Worm (Caenorhabditis elegans): ENCODE results near the gene lgc-12.

Gene lgc-12

ce11 chrIII:7572781-7573400 lies 10.9 kb downstream of the lgc-12 start, which contains the start of the genes rpl-9 and lpd-7 (continued):
- TF ChIP-seq Y5F2A.4 (GFP tag; optimal IDR thresholded peaks at IDR 0.05) (no peak), D1046.2 (GFP tag; IDR thresholded peaks at IDR 0.05) (no peak), egl-27 (tag; optimal IDR thresholded peaks at IDR 0.05) (no peak), lin-39 (tag; optimal IDR thresholded peaks at IDR 0.05) (no peak)

- TF ChIP-seq lsy-2 (tag; optimal IDR thresholded peaks at IDR 0.05) (peak in 1 of 2 experiments; percentile 23), dmd-8 (GFP tag; IDR thresholded peaks at IDR 0.05) (no peak), mdl-1 (tag; optimal IDR thresholded peaks at IDR 0.05) (peak in 1 of 2 experiments; percentile 3)
Measured at ce11 chrIII:7579324-7579723, 17.4 kb downstream of the lgc-12 start, which contains the start of gene mfsd-6. TSS of gene mfsd-6 (minus strand) at chrIII:7579411.

DNA sequence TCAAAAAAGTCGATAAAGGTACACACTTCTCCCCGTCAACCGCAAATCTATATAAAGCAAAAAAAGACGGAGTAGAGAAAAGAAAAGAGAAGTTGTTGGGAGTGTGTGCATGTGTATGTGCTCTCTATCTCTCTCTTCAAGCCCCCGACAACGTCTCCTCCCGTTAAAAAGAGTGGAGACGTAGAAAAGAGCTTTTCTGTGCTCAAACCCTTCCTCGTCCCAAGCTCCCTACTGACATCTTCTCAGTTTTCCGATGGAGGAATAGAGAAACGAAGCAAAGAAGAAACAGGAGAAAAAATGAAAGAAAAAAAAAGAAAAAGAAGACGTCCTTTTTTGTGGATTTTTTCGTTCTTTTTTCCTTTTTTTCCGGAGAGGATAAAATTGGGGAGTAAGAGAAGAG lies 18.6 kb downstream of the lgc-12 start:
- TF ChIP-seq skn-1 (tag; optimal IDR thresholded peaks at IDR 0.05) (no peak), mep-1 (tag; optimal IDR thresholded peaks at IDR 0.05) (peak; percentile 62), lim-7 (GFP tag; IDR thresholded peaks at IDR 0.05) (no peak), dmd-6 (GFP tag; IDR thresholded peaks at IDR 0.05) (no peak), vab-7 (GFP tag; IDR thresholded peaks at IDR 0.05) (no peak), sdz-12 (GFP tag; optimal IDR thresholded peaks at IDR 0.05) (no peak), nhr-10 (tag; optimal IDR thresholded peaks at IDR 0.05) (no peak), mes-2 (tag; optimal IDR thresholded peaks at IDR 0.05; ENCODE audit: poor library complexity, severe bottlenecking) (peak; percentile 3), hlh-30 (tag; optimal IDR thresholded peaks at IDR 0.05; ENCODE audit: insufficient read depth) (peak; percentile 8), F37D6.2 (tag; optimal IDR thresholded peaks at IDR 0.05) (no peak), fkh-10 (GFP tag; optimal IDR thresholded peaks at IDR 0.05) (peak; percentile 18), ztf-7 (tag; optimal IDR thresholded peaks at IDR 0.05) (no peak), nhr-6 (tag; optimal IDR thresholded peaks at IDR 0.05) (no peak), zip-11 (GFP tag; IDR thresholded peaks at IDR 0.05) (no peak), ztf-11 (tag; optimal IDR thresholded peaks at IDR 0.05) (no peak), cey-2 (tag; optimal IDR thresholded peaks at IDR 0.05; ENCODE audit: borderline replicate concordance, insufficient read depth) (no peak), egl-27 (tag; optimal IDR thresholded peaks at IDR 0.05) (no peak), ceh-28 (tag; optimal IDR thresholded peaks at IDR 0.05) (no peak), lir-3 (tag; optimal IDR thresholded peaks at IDR 0.05) (no peak), T26A8.4 (GFP tag; IDR thresholded peaks at IDR 0.05) (no peak), mxl-2 (GFP tag; conservative IDR thresholded peaks at IDR 0.05) (no peak), daf-16 (GFP tag; optimal IDR thresholded peaks at IDR 0.05) (no peak), daf-16 (tag; optimal IDR thresholded peaks at IDR 0.05) (no peak), lsy-2 (tag; optimal IDR thresholded peaks at IDR 0.05) (peak; percentile 26 to 66), ceh-20 (GFP tag; IDR thresholded peaks at IDR 0.05) (no peak), lin-13 (GFP tag; optimal IDR thresholded peaks at IDR 0.05) (no peak), F10B5.3 (tag; optimal IDR thresholded peaks at IDR 0.05) (no peak), nhr-11 (tag; optimal IDR thresholded peaks at IDR 0.05) (no peak), unc-39 (tag; optimal IDR thresholded peaks at IDR 0.05) (no peak), pqm-1 (tag; optimal IDR thresholded peaks at IDR 0.05) (no peak), lin-15B (tag; optimal IDR thresholded peaks at IDR 0.05) (no peak), aha-1 (tag) (peak; percentile 97), Y5F2A.4 (GFP tag; optimal IDR thresholded peaks at IDR 0.05) (no peak), ZK337.2 (GFP tag; IDR thresholded peaks at IDR 0.05) (no peak), nhr-28 (tag; optimal IDR thresholded peaks at IDR 0.05) (no peak), T20F7.1 (GFP tag; optimal IDR thresholded peaks at IDR 0.05) (no peak), hlh-11 (tag; optimal IDR thresholded peaks at IDR 0.05) (no peak), ces-1 (GFP tag; optimal IDR thresholded peaks at IDR 0.05) (no peak), nhr-102 (tag; optimal IDR thresholded peaks at IDR 0.05) (no peak), daf-19 (GFP tag; conservative IDR thresholded peaks at IDR 0.05) (no peak), spr-1 (tag; optimal IDR thresholded peaks at IDR 0.05) (no peak), nhr-111 (GFP tag; optimal IDR thresholded peaks at IDR 0.05) (no peak), mdt-29 (GFP tag; IDR thresholded peaks at IDR 0.05) (no peak), dmd-8 (GFP tag; IDR thresholded peaks at IDR 0.05) (no peak), lin-38 (GFP tag; IDR thresholded peaks at IDR 0.05) (no peak)

Data from whole organism, L4 larva.